Fruit fly (Drosophila melanogaster): ENCODE results near the gene vig.

The vig gene

DNA sequence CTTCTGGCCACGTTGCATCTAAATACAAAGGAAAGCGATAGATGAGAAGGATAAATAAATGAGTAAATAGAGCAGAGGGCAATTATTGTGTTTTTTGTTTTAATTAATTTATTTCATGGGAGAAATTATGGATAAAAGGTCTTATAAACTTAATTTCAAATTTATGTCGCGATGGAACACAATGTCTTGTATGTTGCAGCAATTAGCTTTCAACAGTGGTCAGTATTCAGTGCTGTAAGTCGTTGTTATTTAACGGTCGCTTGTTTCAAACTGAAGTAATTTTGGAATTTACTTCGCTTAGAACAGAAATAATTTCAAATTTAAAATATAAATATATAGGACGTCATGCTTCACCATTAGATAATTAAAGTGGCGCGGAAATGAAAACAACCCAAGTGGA is 47.9 kb upstream of the vig start (continued):
- TF ChIP-seq Hr3 (GFP tag; optimal IDR thresholded peaks at IDR 0.05) (no peak), CG11093 (GFP tag; IDR thresholded peaks at IDR 0.05) (no peak), jing (GFP tag; optimal IDR thresholded peaks at IDR 0.05) (no peak), CG12942 (GFP tag; optimal IDR thresholded peaks at IDR 0.05) (no peak), lmd (GFP tag; IDR thresholded peaks at IDR 0.05) (no peak), lilli (GFP tag; optimal IDR thresholded peaks at IDR 0.05) (no peak), CG30403 (GFP tag; optimal IDR thresholded peaks at IDR 0.05) (no peak), psq (GFP tag; optimal IDR thresholded peaks at IDR 0.05) (no peak), Oaz (GFP tag; IDR thresholded peaks at IDR 0.05) (no peak), D19A (tag; optimal IDR thresholded peaks at IDR 0.05) (no peak), YL-1 (GFP tag; optimal IDR thresholded peaks at IDR 0.05) (no peak), gcm (GFP tag; optimal IDR thresholded peaks at IDR 0.05) (no peak), CG6791 (GFP tag; IDR thresholded peaks at IDR 0.05; ENCODE audit: partially characterized antibody) (no peak), NfI (GFP tag; optimal IDR thresholded peaks at IDR 0.05) (no peak), gt (GFP tag; IDR thresholded peaks at IDR 0.05) (no peak), CG30020 (tag; optimal IDR thresholded peaks at IDR 0.05) (no peak), Meics (GFP tag; optimal IDR thresholded peaks at IDR 0.05) (no peak), Lim3 (GFP tag; IDR thresholded peaks at IDR 0.05) (no peak), Trl (optimal IDR thresholded peaks at IDR 0.05) (no peak), Trl (GFP tag; optimal IDR thresholded peaks at IDR 0.05) (no peak), CG13424 (tag; optimal IDR thresholded peaks at IDR 0.05) (no peak), tll (GFP tag; optimal IDR thresholded peaks at IDR 0.05) (no peak), Ada2b (GFP tag; IDR thresholded peaks at IDR 0.05) (no peak), so (GFP tag; IDR thresholded peaks at IDR 0.05) (no peak), gsb (GFP tag; IDR thresholded peaks at IDR 0.05) (no peak), Asciz (GFP tag; optimal IDR thresholded peaks at IDR 0.05) (no peak), Blimp-1 (GFP tag; optimal IDR thresholded peaks at IDR 0.05) (no peak), CG7786 (GFP tag; optimal IDR thresholded peaks at IDR 0.05) (no peak), HHEX (GFP tag; optimal IDR thresholded peaks at IDR 0.05) (no peak), C15 (GFP tag; IDR thresholded peaks at IDR 0.05) (no peak), CG8281 (tag; optimal IDR thresholded peaks at IDR 0.05) (no peak), CG17361 (GFP tag; IDR thresholded peaks at IDR 0.05) (0 out of 3 replicates have a peak, but pooled peaks have one; percentile 10), seq (GFP tag; IDR thresholded peaks at IDR 0.05) (no peak), trem (tag; optimal IDR thresholded peaks at IDR 0.05) (peak; percentile 32), CG10321 (GFP tag; IDR thresholded peaks at IDR 0.05) (no peak), CG13624 (GFP tag; optimal IDR thresholded peaks at IDR 0.05) (peak; percentile 17), Dp (GFP tag; optimal IDR thresholded peaks at IDR 0.05) (peak; percentile 49), Fer3 (tag; optimal IDR thresholded peaks at IDR 0.05) (peak; percentile 1), twi (tag; optimal IDR thresholded peaks at IDR 0.05) (no peak), dati (GFP tag; IDR thresholded peaks at IDR 0.05) (no peak), Doc3 (GFP tag; IDR thresholded peaks at IDR 0.05; ENCODE audit: partially characterized antibody) (no peak), CG8290 (GFP tag; optimal IDR thresholded peaks at IDR 0.05) (no peak), CG8290 (tag; optimal IDR thresholded peaks at IDR 0.05) (no peak), luna (GFP tag; optimal IDR thresholded peaks at IDR 0.05) (no peak), phol (tag; optimal IDR thresholded peaks at IDR 0.05) (peak; percentile 11), crp (GFP tag; optimal IDR thresholded peaks at IDR 0.05) (no peak), Eip74EF (GFP tag; optimal IDR thresholded peaks at IDR 0.05) (no peak), E2f2 (GFP tag; IDR thresholded peaks at IDR 0.05) (peak; percentile 78), bbx (GFP tag; IDR thresholded peaks at IDR 0.05; ENCODE audit: partially characterized antibody) (no peak), Rx (GFP tag; IDR thresholded peaks at IDR 0.05) (0 out of 2 replicates have a peak, but pooled peaks have one; percentile 17), fd102C (GFP tag; optimal IDR thresholded peaks at IDR 0.05) (no peak), CG12391 (tag; optimal IDR thresholded peaks at IDR 0.05) (no peak)

Measured in whole organism, embryonic.